Worm (Caenorhabditis elegans): ENCODE measurements around the gene C08F11.17.
"Not testable (repeated sequence)": the region's sequence is repeated elsewhere in the genome, so short reads cannot be mapped to it uniquely, and the experiment has no call there.

C08F11.17 gene

DNA sequence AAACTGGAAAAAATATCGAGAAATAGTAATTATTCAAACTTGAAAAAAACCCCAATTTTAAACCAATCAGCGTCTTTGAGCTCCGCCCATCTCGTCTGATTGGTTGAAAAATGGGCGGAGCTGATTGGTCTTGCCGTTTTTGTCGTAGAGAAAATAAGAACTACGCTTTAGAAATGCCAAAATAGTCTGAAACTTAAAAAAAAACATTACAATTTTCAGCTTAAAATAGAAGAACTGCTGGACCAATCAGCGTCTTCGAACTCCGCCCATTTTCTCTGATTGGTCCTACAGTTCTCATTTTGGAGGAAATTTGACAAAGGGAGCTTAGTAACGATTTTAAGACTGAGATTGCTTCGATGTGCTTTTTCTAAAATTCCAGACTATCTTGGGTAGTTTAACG lies 29.4 kb upstream of the C08F11.17 start:
- TF ChIP-seq nhr-80 (tag; optimal IDR thresholded peaks at IDR 0.05) (no peak), F39B2.1 (GFP tag; IDR thresholded peaks at IDR 0.05) (no peak), rec-8 (tag; optimal IDR thresholded peaks at IDR 0.05) (no peak), hmg-20 (GFP tag; IDR thresholded peaks at IDR 0.05) (no peak), nhr-90 (tag; optimal IDR thresholded peaks at IDR 0.05) (no peak), T26A5.8 (tag; optimal IDR thresholded peaks at IDR 0.05) (no peak), B0019.2 (GFP tag; conservative IDR thresholded peaks at IDR 0.05) (no peak), dox-1 (GFP tag; IDR thresholded peaks at IDR 0.05) (no peak), mes-4 (tag; optimal IDR thresholded peaks at IDR 0.05) (no peak), somi-1 (GFP tag; optimal IDR thresholded peaks at IDR 0.05) (no peak)

DNA sequence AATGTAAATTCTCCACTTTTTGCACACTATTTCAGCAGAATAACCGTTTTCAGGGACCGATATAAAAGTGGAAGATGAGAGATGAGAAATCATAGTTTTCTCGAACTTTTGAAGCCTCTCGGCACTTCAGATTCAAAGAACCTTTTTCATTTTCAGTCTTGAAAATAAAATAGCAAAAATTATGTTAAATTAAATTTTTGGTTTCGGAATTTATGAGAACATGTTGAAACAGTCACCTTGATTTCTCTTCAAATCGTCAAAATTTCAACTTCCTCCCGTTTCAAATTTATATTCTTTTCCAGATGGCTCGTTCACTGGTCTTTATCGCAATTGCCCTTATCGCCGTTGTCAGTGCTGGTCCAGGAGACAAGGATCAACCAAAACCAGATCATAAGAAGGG lies 28.5 kb upstream of the C08F11.17 start, which contains the start of gene srlf-26:
Gene srlf-26, plus strand, starts transcription at position 301 of the 400 bp plus-strand sequence.
- TF ChIP-seq ztf-18 (tag; optimal IDR thresholded peaks at IDR 0.05) (no peak), F55B11.4 (tag; optimal IDR thresholded peaks at IDR 0.05; ENCODE audit: borderline replicate concordance, insufficient read depth) (no peak), lsl-1 (GFP tag; optimal IDR thresholded peaks at IDR 0.05) (no peak), hlh-12 (tag; optimal IDR thresholded peaks at IDR 0.05) (no peak), mcd-1 (GFP tag; IDR thresholded peaks at IDR 0.05) (no peak)

DNA sequence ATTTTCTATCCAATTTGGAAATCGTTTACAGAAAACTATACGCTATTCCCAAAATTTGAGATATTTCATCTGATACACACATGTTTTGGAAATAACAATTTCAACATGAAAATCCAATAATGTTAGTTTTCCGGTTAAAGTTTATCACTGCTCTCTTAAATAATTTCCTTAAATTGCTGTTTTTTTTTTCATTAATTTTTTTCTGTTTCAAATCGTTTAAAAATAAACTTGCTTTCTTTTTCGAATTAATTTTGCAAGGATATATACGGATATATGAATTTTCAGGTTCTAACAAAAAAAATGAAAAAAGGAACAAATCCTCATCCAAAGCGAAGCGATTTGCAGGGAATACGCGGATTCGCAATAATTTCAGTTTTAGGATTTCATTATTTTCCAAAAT lies 23.4 kb upstream of the C08F11.17 start, which contains the start of gene oac-48:
Gene oac-48, plus strand, starts transcription at position 301 of the 400 bp plus-strand sequence.
- TF ChIP-seq dpl-1 (GFP tag; optimal IDR thresholded peaks at IDR 0.05): no peak
- no peak for TF ChIP-seq B0019.2 (GFP tag; conservative IDR thresholded peaks at IDR 0.05)
- TF ChIP-seq hlh-26 (GFP tag; conservative IDR thresholded peaks at IDR 0.05): no peak
- no peak for TF ChIP-seq lag-1 (GFP tag; IDR thresholded peaks at IDR 0.05)
- no peak for TF ChIP-seq hmg-20 (GFP tag; IDR thresholded peaks at IDR 0.05)
- no peak for TF ChIP-seq dox-1 (GFP tag; IDR thresholded peaks at IDR 0.05)
- TF ChIP-seq let-526 (GFP tag; IDR thresholded peaks at IDR 0.05): no peak
- no peak for TF ChIP-seq K12H6.12 (tag; optimal IDR thresholded peaks at IDR 0.05)
- no peak for TF ChIP-seq T07F8.4 (tag; optimal IDR thresholded peaks at IDR 0.05)
- no peak for TF ChIP-seq ceh-58 (GFP tag; IDR thresholded peaks at IDR 0.05)
- no peak for TF ChIP-seq cebp-2 (GFP tag; IDR thresholded peaks at IDR 0.05)
- TF ChIP-seq ceh-27 (GFP tag; optimal IDR thresholded peaks at IDR 0.05): no peak
- TF ChIP-seq F57A8.1 (GFP tag; optimal IDR thresholded peaks at IDR 0.05): no peak
- no peak for TF ChIP-seq ets-4 (GFP tag; optimal IDR thresholded peaks at IDR 0.05)
- no peak for TF ChIP-seq F39B2.1 (GFP tag; IDR thresholded peaks at IDR 0.05)

DNA sequence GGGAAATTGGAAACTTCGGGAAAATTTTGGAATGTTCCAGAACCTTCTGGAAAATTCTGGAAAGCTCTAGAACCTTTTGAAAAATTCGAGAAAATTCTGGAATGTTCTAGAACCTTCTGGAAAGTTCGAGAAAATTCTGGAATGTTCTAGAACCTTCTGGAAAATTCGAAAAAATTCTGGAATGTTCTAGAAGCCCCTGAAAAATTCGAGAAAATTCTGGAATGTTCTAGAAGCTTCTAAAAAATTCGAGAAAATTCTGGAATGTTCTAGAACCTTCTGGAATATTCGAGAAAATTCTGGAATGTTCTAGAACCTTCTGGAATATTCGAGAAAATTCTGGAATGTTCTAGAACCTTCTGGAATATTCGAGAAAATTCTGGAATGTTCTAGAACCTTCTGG lies 17.8 kb upstream of the C08F11.17 start:
- TF ChIP-seq ceh-100 (GFP tag; IDR thresholded peaks at IDR 0.05): 0 out of 2 replicates have a peak, but pooled peaks have one; percentile 27
- TF ChIP-seq egrh-3 (GFP tag; IDR thresholded peaks at IDR 0.05): peak; percentile 45
- TF ChIP-seq snpc-4 (GFP tag; optimal IDR thresholded peaks at IDR 0.05); rpc-1 (tag; optimal IDR thresholded peaks at IDR 0.05): not testable (repeated sequence)
- peak in 1 of 4 experiments; percentile 51 for TF ChIP-seq snpc-4 (tag; optimal IDR thresholded peaks at IDR 0.05)
- 0 out of 2 replicates have a peak, but pooled peaks have one; percentile 67 for TF ChIP-seq attf-6 (GFP tag; IDR thresholded peaks at IDR 0.05)
- peak; percentile 61; the same call in 1 of the 2 replicates for TF ChIP-seq madf-6 (GFP tag; IDR thresholded peaks at IDR 0.05)
- TF ChIP-seq hsf-1 (GFP tag; IDR thresholded peaks at IDR 0.05): peak; percentile 98
- TF ChIP-seq Y53F4B.3 (GFP tag; IDR thresholded peaks at IDR 0.05): peak; percentile 32; the same call in 1 of the 2 replicates
- peak; percentile 37 for TF ChIP-seq rpc-1 (optimal IDR thresholded peaks at IDR 0.05)
- TF ChIP-seq ekl-4 (GFP tag; IDR thresholded peaks at IDR 0.05): peak; percentile 76
- 0 out of 2 replicates have a peak, but pooled peaks have one; percentile 43 for TF ChIP-seq ztf-25 (GFP tag; IDR thresholded peaks at IDR 0.05)
- TF ChIP-seq mel-28 (tag; optimal IDR thresholded peaks at IDR 0.05; ENCODE audit: borderline replicate concordance): peak; percentile 67
- TF ChIP-seq Y56A3A.18 (GFP tag; IDR thresholded peaks at IDR 0.05): 0 out of 2 replicates have a peak, but pooled peaks have one; percentile 69
- TF ChIP-seq ceh-40 (GFP tag; IDR thresholded peaks at IDR 0.05): 0 out of 2 replicates have a peak, but pooled peaks have one; percentile 21
- peak; percentile 58; the same call in 1 of the 2 replicates for TF ChIP-seq Y79H2A.3 (GFP tag; conservative IDR thresholded peaks at IDR 0.05)

Data from whole organism, young adult.